Worm (Caenorhabditis elegans): ENCODE data around the gene srt-31.
A peak's percentile ranks its signal among the peaks of the same experiment; 100 is the strongest.

srt-31 gene

ce11 chrV:459464-459863 is 13.2 kb upstream of the srt-31 start, which contains the start of gene nhr-203 (continued):
- TF ChIP-seq hlh-30 (tag; optimal IDR thresholded peaks at IDR 0.05; ENCODE audit: insufficient read depth): peak; percentile 60
- TF ChIP-seq Y105C5A.15 (GFP tag; IDR thresholded peaks at IDR 0.05): no peak
- TF ChIP-seq unc-39 (tag; optimal IDR thresholded peaks at IDR 0.05): no peak
- no peak for TF ChIP-seq cey-2 (tag; optimal IDR thresholded peaks at IDR 0.05; ENCODE audit: borderline replicate concordance, insufficient read depth)

ce11 chrV:462263-462662 is 10.4 kb upstream of the srt-31 start, which contains the start of gene nhr-202:
Gene nhr-202, plus strand, starts transcription at chrV:462588.
- peak; percentile 47 for TF ChIP-seq hlh-11 (tag; optimal IDR thresholded peaks at IDR 0.05)
- peak; percentile 43 for TF ChIP-seq nhr-102 (tag; optimal IDR thresholded peaks at IDR 0.05)
- peak in 1 of 2 experiments; percentile 16 for TF ChIP-seq lsy-2 (tag; optimal IDR thresholded peaks at IDR 0.05)
- no peak for TF ChIP-seq php-3 (GFP tag; IDR thresholded peaks at IDR 0.05)
- no peak for TF ChIP-seq mxl-2 (GFP tag; conservative IDR thresholded peaks at IDR 0.05)
- peak; percentile 58 for TF ChIP-seq dve-1 (tag; optimal IDR thresholded peaks at IDR 0.05; ENCODE audit: insufficient read depth)
- TF ChIP-seq daf-16 (GFP tag; optimal IDR thresholded peaks at IDR 0.05): no peak
- peak; percentile 59 for TF ChIP-seq daf-16 (tag; optimal IDR thresholded peaks at IDR 0.05)
- TF ChIP-seq mep-1 (tag; optimal IDR thresholded peaks at IDR 0.05): peak; percentile 32
- TF ChIP-seq lin-1 (GFP tag; IDR thresholded peaks at IDR 0.05): no peak
- peak; percentile 86 for TF ChIP-seq nhr-77 (tag; optimal IDR thresholded peaks at IDR 0.05)
- peak; percentile 12 for TF ChIP-seq hlh-30 (tag; optimal IDR thresholded peaks at IDR 0.05; ENCODE audit: insufficient read depth)
- TF ChIP-seq lir-3 (tag; optimal IDR thresholded peaks at IDR 0.05): no peak
- TF ChIP-seq daf-8 (GFP tag; IDR thresholded peaks at IDR 0.05): no peak
- TF ChIP-seq skn-1 (tag; optimal IDR thresholded peaks at IDR 0.05): no peak
- no peak for TF ChIP-seq F49E8.2 (tag; optimal IDR thresholded peaks at IDR 0.05; ENCODE audit: borderline replicate concordance)
- no peak for TF ChIP-seq F37D6.2 (tag; optimal IDR thresholded peaks at IDR 0.05)
- TF ChIP-seq ztf-7 (tag; optimal IDR thresholded peaks at IDR 0.05): peak; percentile 76
- TF ChIP-seq fos-1 (tag; optimal IDR thresholded peaks at IDR 0.05): no peak
- no peak for TF ChIP-seq mxl-3 (GFP tag; optimal IDR thresholded peaks at IDR 0.05)
- TF ChIP-seq ceh-82 (tag; optimal IDR thresholded peaks at IDR 0.05): no peak
- no peak for TF ChIP-seq ceh-28 (tag; optimal IDR thresholded peaks at IDR 0.05)
- TF ChIP-seq duxl-1 (tag; optimal IDR thresholded peaks at IDR 0.05; ENCODE audit: poor library complexity): no peak
- TF ChIP-seq mdl-1 (tag; optimal IDR thresholded peaks at IDR 0.05): no peak
- TF ChIP-seq nhr-28 (tag; optimal IDR thresholded peaks at IDR 0.05): peak; percentile 100
- no peak for TF ChIP-seq mes-2 (tag; optimal IDR thresholded peaks at IDR 0.05; ENCODE audit: poor library complexity, severe bottlenecking)
- no peak for TF ChIP-seq ama-1 (optimal IDR thresholded peaks at IDR 0.05)
- no peak for TF ChIP-seq lin-29 (GFP tag; IDR thresholded peaks at IDR 0.05)
- peak; percentile 35 for TF ChIP-seq nhr-48 (tag; optimal IDR thresholded peaks at IDR 0.05)
- peak; percentile 75 for TF ChIP-seq dmd-6 (GFP tag; IDR thresholded peaks at IDR 0.05)
- TF ChIP-seq pqm-1 (tag; optimal IDR thresholded peaks at IDR 0.05): peak; percentile 24

ce11 chrV:464800-465199 is 7.9 kb upstream of the srt-31 start, which contains the start of gene nhr-201:
Gene nhr-201, plus strand, starts transcription at chrV:464828.
- peak; percentile 59 for TF ChIP-seq hlh-30 (tag; optimal IDR thresholded peaks at IDR 0.05; ENCODE audit: insufficient read depth)
- no peak for TF ChIP-seq daf-12 (tag; optimal IDR thresholded peaks at IDR 0.05)
- no peak for TF ChIP-seq daf-16 (GFP tag; optimal IDR thresholded peaks at IDR 0.05)
- TF ChIP-seq daf-16 (tag; optimal IDR thresholded peaks at IDR 0.05): peak; percentile 60
- TF ChIP-seq saeg-2 (GFP tag; IDR thresholded peaks at IDR 0.05): no peak
- TF ChIP-seq unc-39 (tag; optimal IDR thresholded peaks at IDR 0.05): no peak
- TF ChIP-seq nhr-48 (tag; optimal IDR thresholded peaks at IDR 0.05): peak; percentile 3
- TF ChIP-seq lsy-2 (tag; optimal IDR thresholded peaks at IDR 0.05): peak in 1 of 2 experiments; percentile 25
- TF ChIP-seq mep-1 (tag; optimal IDR thresholded peaks at IDR 0.05): peak; percentile 18
- TF ChIP-seq dmd-6 (GFP tag; IDR thresholded peaks at IDR 0.05): peak; percentile 46; the same call in 1 of the 2 replicates
- TF ChIP-seq nhr-28 (tag; optimal IDR thresholded peaks at IDR 0.05): peak; percentile 95
- no peak for TF ChIP-seq set-16 (GFP tag; IDR thresholded peaks at IDR 0.05)
- TF ChIP-seq dve-1 (tag; optimal IDR thresholded peaks at IDR 0.05; ENCODE audit: insufficient read depth): peak; percentile 64
